Worm (Caenorhabditis elegans) whole organism, midembryonic: Measurements from ENCODE around the gene ZK856.11.

Source experiments
- cog-1 ChIP-seq: sonication (generic microtip); optimal IDR thresholded peaks from 2 replicates; lab custom pipeline; 2016; ENCODE audit warnings: missing genetic modification characterization, missing compliant biosample characterization
- flt-1 ChIP-seq: fragments of 200-800 bp; sonication (Bioruptor generic); IDR thresholded peaks from 2 replicates; pipeline ENCODE4 v1.3.6; 2022; ENCODE audit warnings: missing genetic modification characterization, missing compliant biosample characterization
- med-1 ChIP-seq: sonication (generic microtip); optimal IDR thresholded peaks from 2 replicates; lab custom pipeline; 2017; ENCODE audit warnings: missing genetic modification characterization, mild to moderate bottlenecking, missing compliant biosample characterization, antibody characterized with exemption, missing genetic modification reagents; ENCODE audit not compliant: insufficient read depth
- ref-1 ChIP-seq: fragments of 200-800 bp; sonication (Bioruptor generic); conservative IDR thresholded peaks from 2 replicates; pipeline ENCODE4 v1.3.6; 2022; ENCODE audit warnings: missing genetic modification reagents, missing genetic modification characterization, missing compliant biosample characterization
- tab-1 ChIP-seq: fragments of 200-800 bp; sonication (Bioruptor generic); IDR thresholded peaks from 2 replicates; pipeline ENCODE4 v1.3.6; 2022; ENCODE audit warnings: missing genetic modification characterization, missing compliant biosample characterization
- ztf-23 ChIP-seq: fragments of 200-800 bp; sonication (Bioruptor generic); IDR thresholded peaks from 2 replicates; pipeline ENCODE4 v1.3.6; 2022; ENCODE audit warnings: missing genetic modification reagents, missing genetic modification characterization, missing compliant biosample characterization
- ztf-29 ChIP-seq: fragments of 200-800 bp; sonication (Bioruptor generic); IDR thresholded peaks from 2 replicates; pipeline ENCODE4 v1.3.6; 2022; ENCODE audit warnings: missing genetic modification reagents, missing genetic modification characterization, missing compliant biosample characterization

- TF ChIP-seq ztf-29 (GFP tag; lab: Robert Waterston, UW) (no peak), tab-1 (no peak), flt-1 (no peak), ztf-23 (GFP tag; lab: Robert Waterston, UW) (no peak), med-1 (no peak), ref-1 (GFP tag; lab: Robert Waterston, UW) (no peak), cog-1 (tag; lab: Kevin White, UChicago) (no peak)
These were observed 2.8 kb downstream of the ZK856.11 start, which contains the start of gene ZK856.7 for ce11 chrV:10201913-10202312.
